Worm (Caenorhabditis elegans): ENCODE results near the gene F18C5.5.

The F18C5.5 gene

DNA sequence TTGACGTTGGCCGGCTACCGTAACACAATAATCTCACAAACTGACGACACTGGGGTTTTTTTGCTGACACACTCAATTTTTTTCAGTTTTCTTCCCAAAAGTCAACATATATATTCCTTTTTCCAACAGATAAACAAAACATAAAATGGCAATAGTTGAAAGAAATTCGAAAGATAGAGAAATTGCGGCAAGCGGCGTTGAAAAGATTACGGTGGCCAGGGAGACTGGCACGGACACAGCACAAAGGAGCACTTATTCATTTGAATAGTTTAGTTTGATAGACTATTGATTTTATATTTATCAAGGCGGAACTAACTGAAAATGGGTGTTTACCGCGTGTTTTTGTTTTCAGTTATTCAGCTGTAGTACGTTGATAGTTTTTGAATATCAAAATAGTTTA, 45.2 kb downstream of the F18C5.5 start, which contains the start of gene toe-2:
Gene toe-2 (minus strand): TSS at position 70 of the 400 bp plus-strand sequence.
- TF ChIP-seq ref-1 (GFP tag; conservative IDR thresholded peaks at IDR 0.05) (no peak), T22C8.4 (GFP tag; IDR thresholded peaks at IDR 0.05) (no peak), cog-1 (tag; optimal IDR thresholded peaks at IDR 0.05) (no peak), tab-1 (GFP tag; IDR thresholded peaks at IDR 0.05) (no peak), ztf-23 (GFP tag; IDR thresholded peaks at IDR 0.05) (no peak), med-1 (GFP tag; optimal IDR thresholded peaks at IDR 0.05; ENCODE audit: insufficient read depth) (no peak), flt-1 (GFP tag; IDR thresholded peaks at IDR 0.05) (no peak), klf-2 (GFP tag; conservative IDR thresholded peaks at IDR 0.05) (no peak), ztf-29 (GFP tag; IDR thresholded peaks at IDR 0.05) (no peak)

- TF ChIP-seq cog-1 (tag; optimal IDR thresholded peaks at IDR 0.05) (no peak), ztf-23 (GFP tag; IDR thresholded peaks at IDR 0.05) (no peak), med-1 (GFP tag; optimal IDR thresholded peaks at IDR 0.05; ENCODE audit: insufficient read depth) (no peak), T22C8.4 (GFP tag; IDR thresholded peaks at IDR 0.05) (no peak), flt-1 (GFP tag; IDR thresholded peaks at IDR 0.05) (no peak), klf-2 (GFP tag; conservative IDR thresholded peaks at IDR 0.05) (no peak), ref-1 (GFP tag; conservative IDR thresholded peaks at IDR 0.05) (no peak), tab-1 (GFP tag; IDR thresholded peaks at IDR 0.05) (no peak), ztf-29 (GFP tag; IDR thresholded peaks at IDR 0.05) (no peak)
Observed at ce11 chrII:6520103-6520502, 46.4 kb downstream of the F18C5.5 start.

ce11 chrII:6519703-6520102, 46.8 kb downstream of the F18C5.5 start:
- no peak for TF ChIP-seq cog-1 (tag; optimal IDR thresholded peaks at IDR 0.05)
- TF ChIP-seq T22C8.4 (GFP tag; IDR thresholded peaks at IDR 0.05) = no peak
- TF ChIP-seq ref-1 (GFP tag; conservative IDR thresholded peaks at IDR 0.05) = no peak

DNA sequence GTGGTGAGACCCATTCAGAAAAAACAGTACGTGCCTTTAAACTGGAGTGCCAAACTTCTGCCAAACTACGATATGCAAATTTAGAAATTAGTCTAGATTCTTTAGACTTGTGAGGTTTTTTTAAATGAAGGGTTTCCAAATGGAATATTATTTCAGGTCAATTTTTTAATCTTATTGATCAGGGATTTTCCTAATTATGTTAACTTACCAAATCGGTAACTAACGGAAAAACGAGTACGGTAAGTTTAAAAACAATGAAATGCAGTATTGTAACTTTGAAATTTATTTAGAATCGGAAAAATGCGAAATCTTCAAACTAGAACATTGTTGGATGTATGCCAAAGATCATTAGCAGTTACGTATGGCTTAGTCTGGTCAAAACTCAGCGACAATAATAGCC, 50.3 kb downstream of the F18C5.5 start, which contains the start of gene C56E6.7:
Gene C56E6.7 (plus strand): TSS at position 301 of the 400 bp plus-strand sequence.
- TF ChIP-seq klf-2 (GFP tag; conservative IDR thresholded peaks at IDR 0.05) = no peak
- no peak for TF ChIP-seq flt-1 (GFP tag; IDR thresholded peaks at IDR 0.05)
- no peak for TF ChIP-seq tab-1 (GFP tag; IDR thresholded peaks at IDR 0.05)
- TF ChIP-seq ref-1 (GFP tag; conservative IDR thresholded peaks at IDR 0.05) = no peak
- no peak for TF ChIP-seq med-1 (GFP tag; optimal IDR thresholded peaks at IDR 0.05; ENCODE audit: insufficient read depth)
- TF ChIP-seq T22C8.4 (GFP tag; IDR thresholded peaks at IDR 0.05) = no peak
- no peak for TF ChIP-seq ztf-29 (GFP tag; IDR thresholded peaks at IDR 0.05)
- TF ChIP-seq ztf-23 (GFP tag; IDR thresholded peaks at IDR 0.05) = no peak
- no peak for TF ChIP-seq cog-1 (tag; optimal IDR thresholded peaks at IDR 0.05)

Measured in whole organism, midembryonic.